Fruit fly (Drosophila melanogaster) whole organism, embryonic: ENCODE measurements around the gene HHEX.

Experiments used
- Blimp-1 ChIP-seq: fragments of 200-800 bp; sonication (Bioruptor generic); optimal IDR thresholded peaks from 3 replicates; lab custom pipeline; 2018; ENCODE audit warnings: missing biosample characterization, missing genetic modification characterization, mild to moderate bottlenecking, moderate library complexity, missing genetic modification reagents
- CG12769 ChIP-seq: fragments of 200-800 bp; sonication (Bioruptor generic); optimal IDR thresholded peaks from 2 replicates; lab custom pipeline; 2019; ENCODE audit warnings: missing biosample characterization, mild to moderate bottlenecking, missing genetic modification characterization, moderate library complexity
- CG12942 ChIP-seq: fragments of 200-800 bp; sonication (Bioruptor generic); optimal IDR thresholded peaks from 3 replicates; lab custom pipeline; 2016; ENCODE audit warnings: missing biosample characterization, missing genetic modification characterization
- CG13624 ChIP-seq: fragments of 200-800 bp; sonication (Bioruptor generic); optimal IDR thresholded peaks from 2 replicates; lab custom pipeline; 2016; ENCODE audit warnings: missing biosample characterization, missing genetic modification characterization
- CG17568 ChIP-seq: fragments of 200-800 bp; sonication (Bioruptor generic); optimal IDR thresholded peaks from 2 replicates; lab custom pipeline; 2018; ENCODE audit warnings: missing biosample characterization, mild to moderate bottlenecking, missing genetic modification characterization, moderate library complexity
- CG1792 ChIP-seq: fragments of 200-800 bp; sonication (Bioruptor generic); optimal IDR thresholded peaks from 2 replicates; lab custom pipeline; 2016; ENCODE audit warnings: missing biosample characterization, missing genetic modification characterization
- CG32767 ChIP-seq: fragments of 200-800 bp; sonication (Bioruptor generic); IDR thresholded peaks from 2 replicates; pipeline ENCODE4 v1.3.6; 2022; ENCODE audit warnings: missing biosample characterization, missing genetic modification characterization
- CG6175 ChIP-seq: fragments of 200-800 bp; sonication (Bioruptor generic); IDR thresholded peaks from 3 replicates; pipeline ENCODE4 v1.3.6; 2022; ENCODE audit warnings: missing biosample characterization, missing genetic modification characterization
- CG6654 ChIP-seq: fragments of 200-800 bp; sonication (Bioruptor generic); optimal IDR thresholded peaks from 2 replicates; lab custom pipeline; 2017; ENCODE audit warnings: missing biosample characterization, mild to moderate bottlenecking, missing genetic modification characterization
- CG6813 ChIP-seq: fragments of 200-800 bp; sonication (Bioruptor generic); optimal IDR thresholded peaks from 2 replicates; lab custom pipeline; 2017; ENCODE audit warnings: missing biosample characterization, missing genetic modification characterization, mild to moderate bottlenecking, moderate library complexity, missing genetic modification reagents
- CG8089 ChIP-seq: fragments of 200-800 bp; sonication (Bioruptor generic); optimal IDR thresholded peaks from 3 replicates; lab custom pipeline; 2016; ENCODE audit warnings: missing biosample characterization, missing genetic modification characterization
- CG8478 ChIP-seq: fragments of >200 bp; optimal IDR thresholded peaks from 2 replicates; lab custom pipeline; 2018
- CG8924 ChIP-seq: fragments of 200-800 bp; optimal IDR thresholded peaks from 3 replicates; lab custom pipeline; 2019; ENCODE audit warnings: missing biosample characterization, mild to moderate bottlenecking, missing genetic modification characterization, moderate library complexity
- CG9932 ChIP-seq: fragments of 200-800 bp; sonication (Bioruptor generic); IDR thresholded peaks from 2 replicates; pipeline ENCODE4 v1.3.6; 2022; ENCODE audit warnings: missing biosample characterization, missing genetic modification characterization
- Dad ChIP-seq: fragments of 200-800 bp; sonication (Bioruptor generic); optimal IDR thresholded peaks from 3 replicates; lab custom pipeline; 2016; ENCODE audit warnings: missing biosample characterization, missing genetic modification characterization
- Gug ChIP-seq: fragments of 200-800 bp; sonication (Bioruptor generic); IDR thresholded peaks from 4 replicates; pipeline ENCODE4 v1.3.6; 2022; ENCODE audit warnings: missing biosample characterization, missing genetic modification characterization
- HLH54F ChIP-seq: fragments of 200-800 bp; sonication (Bioruptor generic); optimal IDR thresholded peaks from 3 replicates; lab custom pipeline; 2016; ENCODE audit warnings: missing biosample characterization, missing genetic modification characterization
- Hr3 ChIP-seq: fragments of 200-800 bp; sonication (Bioruptor generic); optimal IDR thresholded peaks from 3 replicates; lab custom pipeline; 2016; ENCODE audit warnings: missing biosample characterization, missing genetic modification characterization
- Hr39 ChIP-seq: fragments of >200 bp; optimal IDR thresholded peaks from 2 replicates; lab custom pipeline; 2017
- NFAT ChIP-seq: fragments of 200-800 bp; sonication (Bioruptor generic); IDR thresholded peaks from 2 replicates; pipeline ENCODE4 v1.3.6; 2022; ENCODE audit warnings: missing biosample characterization, missing genetic modification characterization
- Spps ChIP-seq: fragments of 200-800 bp; sonication (Bioruptor generic); optimal IDR thresholded peaks from 2 replicates; lab custom pipeline; 2018; ENCODE audit warnings: missing biosample characterization, mild to moderate bottlenecking, missing genetic modification characterization
- az2 ChIP-seq: fragments of 200-800 bp; sonication (Bioruptor generic); optimal IDR thresholded peaks from 3 replicates; lab custom pipeline; 2016; ENCODE audit warnings: missing biosample characterization, missing genetic modification characterization
- chinmo ChIP-seq: fragments of 200-800 bp; sonication (Bioruptor generic); IDR thresholded peaks from 4 replicates; pipeline ENCODE4 v1.3.6; 2022; ENCODE audit warnings: missing biosample characterization, missing genetic modification characterization; ENCODE audit not compliant: partially characterized antibody
- chm ChIP-seq: fragments of 200-800 bp; sonication (Bioruptor generic); IDR thresholded peaks from 2 replicates; pipeline ENCODE4 v1.3.6; 2022; ENCODE audit warnings: missing biosample characterization, missing genetic modification characterization
- ci ChIP-seq: fragments of 200-800 bp; sonication (Bioruptor generic); IDR thresholded peaks from 3 replicates; pipeline ENCODE4 v1.3.6; 2022; ENCODE audit warnings: missing biosample characterization, missing genetic modification characterization
- fu2 ChIP-seq: fragments of 200-800 bp; sonication (Bioruptor generic); optimal IDR thresholded peaks from 2 replicates; lab custom pipeline; 2016; ENCODE audit warnings: missing biosample characterization, missing genetic modification characterization
- grau ChIP-seq: fragments of 200-800 bp; optimal IDR thresholded peaks from 3 replicates; lab custom pipeline; 2019; ENCODE audit warnings: missing biosample characterization, mild to moderate bottlenecking, missing genetic modification characterization, moderate library complexity
- ind ChIP-seq: fragments of 200-800 bp; sonication (Bioruptor generic); optimal IDR thresholded peaks from 3 replicates; lab custom pipeline; 2016; ENCODE audit warnings: missing biosample characterization, missing genetic modification characterization
- kay ChIP-seq: fragments of 200-800 bp; sonication (Bioruptor generic); optimal IDR thresholded peaks from 2 replicates; lab custom pipeline; 2016; ENCODE audit warnings: missing biosample characterization, missing genetic modification characterization
- lilli ChIP-seq: fragments of 200-800 bp; sonication (Bioruptor generic); optimal IDR thresholded peaks from 3 replicates; lab custom pipeline; 2016; ENCODE audit warnings: missing biosample characterization, missing genetic modification characterization
- lov ChIP-seq, 2 experiments: fragments of 200-800 bp in 1 of 2; fragments of >200 bp in 1 of 2; sonication (Bioruptor generic) in 1 of 2; IDR thresholded peaks in 1 of 2; optimal IDR thresholded peaks in 1 of 2; 2 replicates in 1 of 2; 3 replicates in 1 of 2; pipeline versions ENCODE4 v1.3.6 to Lab custom; 2017 to 2022; ENCODE audit warnings: missing biosample characterization in 1 of 2, missing genetic modification characterization in 1 of 2
- pb ChIP-seq: fragments of 200-800 bp; sonication (Bioruptor generic); optimal IDR thresholded peaks from 3 replicates; lab custom pipeline; 2016; ENCODE audit warnings: missing biosample characterization, missing genetic modification characterization
- salm ChIP-seq: fragments of 200-800 bp; sonication (Bioruptor generic); optimal IDR thresholded peaks from 2 replicates; lab custom pipeline; 2018; ENCODE audit warnings: missing biosample characterization, mild to moderate bottlenecking, missing genetic modification characterization
- sd ChIP-seq: fragments of 200-800 bp; sonication (Bioruptor generic); optimal IDR thresholded peaks from 3 replicates; lab custom pipeline; 2018; ENCODE audit warnings: missing biosample characterization, mild to moderate bottlenecking, missing genetic modification characterization, moderate library complexity
- sisA ChIP-seq: fragments of 200-800 bp; sonication (Bioruptor generic); IDR thresholded peaks from 2 replicates; pipeline ENCODE4 v1.3.6; 2022; ENCODE audit warnings: missing biosample characterization, missing genetic modification characterization
- sna ChIP-seq: fragments of 200-800 bp; sonication (Bioruptor generic); IDR thresholded peaks from 2 replicates; pipeline ENCODE4 v1.3.6; 2022; ENCODE audit warnings: missing biosample characterization, missing genetic modification characterization; ENCODE audit not compliant: partially characterized antibody
- ttk ChIP-seq: fragments of 200-800 bp; sonication (Bioruptor generic); IDR thresholded peaks from 2 replicates; pipeline ENCODE4 v2.1.2; 2022; ENCODE audit warnings: missing biosample characterization, missing genetic modification characterization
- z ChIP-seq: fragments of 200-800 bp; sonication (Bioruptor generic); IDR thresholded peaks from 3 replicates; pipeline ENCODE4 v1.3.6; 2022; ENCODE audit warnings: missing biosample characterization, missing genetic modification characterization
- zen ChIP-seq: fragments of 200-800 bp; sonication (Bioruptor generic); optimal IDR thresholded peaks from 3 replicates; lab custom pipeline; 2018; ENCODE audit warnings: missing biosample characterization, mild to moderate bottlenecking, missing genetic modification characterization, moderate library complexity

HHEX gene

DNA sequence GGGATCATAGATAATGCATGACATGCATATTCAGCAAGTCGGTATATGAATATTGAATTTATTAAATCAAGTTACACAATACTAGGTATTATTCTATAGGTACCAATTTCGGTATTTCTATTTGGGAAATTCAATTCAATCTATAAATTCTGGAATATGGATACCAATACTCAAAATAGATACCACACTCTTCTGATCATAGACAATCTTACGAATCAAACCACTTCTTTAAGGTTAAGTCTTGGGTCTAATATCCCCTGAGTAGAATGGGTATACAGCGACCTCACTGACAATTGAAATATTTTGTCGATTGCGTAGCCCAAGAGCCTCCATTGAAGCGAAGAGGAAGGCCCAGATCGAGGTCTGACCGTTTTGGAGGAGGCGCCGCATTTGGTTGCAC lies 12.1 kb upstream of the HHEX start (continued):
- TF ChIP-seq CG17568 (GFP tag; lab: Kevin White, UChicago) (no peak), CG32767 (no peak), lilli (GFP tag; lab: Kevin White, UChicago) (no peak), HLH54F (GFP tag; lab: Kevin White, UChicago) (no peak), zen (tag; lab: Kevin White, UChicago) (no peak), CG6654 (GFP tag; lab: Kevin White, UChicago) (no peak), CG1792 (GFP tag; lab: Kevin White, UChicago) (no peak), CG9932 (GFP tag; lab: Robert Waterston, UW) (no peak), Spps (tag; lab: Kevin White, UChicago) (no peak), kay (no peak), grau (tag; lab: Kevin White, UChicago) (peak; percentile 16), Hr39 (no peak), CG8089 (no peak), Hr3 (GFP tag; lab: Kevin White, UChicago) (peak; percentile 1), CG6175 (GFP tag; lab: Robert Waterston, UW) (no peak), chm (no peak), sisA (no peak), ttk (GFP tag; lab: Robert Waterston, UW) (no peak), CG13624 (GFP tag; lab: Kevin White, UChicago) (no peak), fu2 (no peak), ind (no peak), CG6813 (GFP tag; lab: Kevin White, UChicago) (no peak), lov (optimal IDR thresholded peaks at IDR 0.05; lab: Kevin White, UChicago) (no peak), lov (GFP tag; IDR thresholded peaks at IDR 0.05; lab: Robert Waterston, UW) (no peak), CG12942 (GFP tag; lab: Kevin White, UChicago) (peak; percentile 10), ci (GFP tag; lab: Robert Waterston, UW) (0 out of 3 replicates have a peak, but pooled peaks have one; percentile 46), salm (no peak), NFAT (GFP tag; lab: Robert Waterston, UW) (no peak), CG8924 (tag; lab: Kevin White, UChicago) (no peak), sna (no peak), Dad (GFP tag; lab: Kevin White, UChicago) (no peak), Gug (GFP tag; lab: Robert Waterston, UW) (no peak), az2 (no peak), z (GFP tag; lab: Robert Waterston, UW) (no peak)

DNA sequence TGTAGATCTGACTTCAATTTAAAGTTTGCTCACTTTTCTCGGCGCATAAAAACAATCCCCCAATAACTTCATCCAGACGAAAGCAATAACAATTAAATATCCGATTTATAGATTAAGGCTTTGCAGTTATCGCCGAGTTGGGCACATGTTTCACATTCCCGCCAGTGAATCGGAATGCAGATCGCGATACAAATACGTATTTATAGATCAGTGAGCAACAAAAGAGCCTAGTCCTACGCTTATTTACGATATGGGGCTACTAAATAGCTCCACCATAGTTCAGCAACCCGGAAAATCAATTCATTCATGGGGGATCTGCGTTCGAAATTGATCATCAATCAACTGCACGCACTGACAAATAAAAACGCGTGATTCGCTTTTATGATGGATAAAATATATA lies 11.3 kb upstream of the HHEX start:
- TF ChIP-seq sd (tag; lab: Kevin White, UChicago), result peak; percentile 76
- TF ChIP-seq CG8478 (lab: Kevin White, UChicago), result no peak
- TF ChIP-seq, all 482 proteins: peak for 1

DNA sequence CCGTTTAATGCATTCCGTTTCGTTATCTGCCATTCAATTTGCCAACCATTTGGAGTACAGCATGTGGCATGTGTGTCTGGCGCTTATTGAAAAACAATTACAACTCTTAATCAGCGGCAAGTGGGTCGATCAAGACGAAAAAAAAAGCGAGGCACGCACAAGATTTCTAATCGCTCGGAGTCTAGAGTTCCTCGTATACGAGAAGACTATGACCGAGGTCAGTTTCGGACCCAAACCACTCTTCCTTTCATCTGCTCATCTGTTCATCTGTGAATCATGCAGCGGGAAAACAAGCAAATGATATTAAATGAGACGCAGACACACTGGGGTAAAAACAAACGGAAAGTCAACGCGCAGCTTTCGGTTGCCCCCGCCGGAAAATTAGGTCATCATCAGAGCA lies 10.8 kb upstream of the HHEX start:
- TF ChIP-seq pb (GFP tag; lab: Kevin White, UChicago), result no peak
- TF ChIP-seq chinmo (GFP tag; lab: Robert Waterston, UW), result 0 out of 4 replicates have a peak, but pooled peaks have one; percentile 36
- TF ChIP-seq CG12769 (tag; lab: Kevin White, UChicago), result peak; percentile 45
- TF ChIP-seq Blimp-1 (GFP tag; lab: Kevin White, UChicago), result peak; percentile 60
